Worm (Caenorhabditis elegans) whole organism, L1 larva: ENCODE results near the gene nspe-5.

Source experiments
- C16A3.4 ChIP-seq: fragments of 150-350 bp; optimal IDR thresholded peaks from 2 replicates; lab custom pipeline; 2014; ENCODE audit warnings: missing biosample characterization, missing genetic modification characterization
- F16B12.6 ChIP-seq: fragments of 150-350 bp; optimal IDR thresholded peaks from 2 replicates; lab custom pipeline; 2014; ENCODE audit warnings: missing biosample characterization, missing genetic modification characterization
- Y116A8C.19 ChIP-seq: sonication (generic microtip); optimal IDR thresholded peaks from 2 replicates; lab custom pipeline; 2016; ENCODE audit warnings: missing compliant biosample characterization, missing genetic modification characterization, borderline replicate concordance
- alr-1 ChIP-seq: fragments of 200-800 bp; sonication (Bioruptor generic); optimal IDR thresholded peaks from 2 replicates; lab custom pipeline; 2018; ENCODE audit warnings: borderline replicate concordance, mild to moderate bottlenecking, missing genetic modification characterization, missing compliant biosample characterization
- ceh-88 ChIP-seq: fragments of 200-800 bp; sonication (Bioruptor generic); IDR thresholded peaks from 2 replicates; pipeline ENCODE4 v1.3.6; 2022; ENCODE audit warnings: missing genetic modification characterization, missing compliant biosample characterization
- ceh-90 ChIP-seq: sonication (generic microtip); optimal IDR thresholded peaks from 2 replicates; lab custom pipeline; 2016; ENCODE audit warnings: missing genetic modification characterization, missing compliant biosample characterization
- ces-1 ChIP-seq: fragments of 150-350 bp; optimal IDR thresholded peaks from 2 replicates; lab custom pipeline; 2014; ENCODE audit warnings: missing biosample characterization, missing genetic modification reagents, missing genetic modification characterization
- efl-1 ChIP-seq, 4 experiments: fragments of 150-350 bp; optimal IDR thresholded peaks in 3 of 4; peaks in 1 of 4; 1 replicate in 1 of 4; 2 replicates in 3 of 4; lab custom pipeline; 2014; ENCODE audit warnings: missing biosample characterization in 2 of 4, missing genetic modification characterization in 2 of 4, missing genetic modification reagents in 2 of 4
- elt-2 ChIP-seq: sonication (generic microtip); optimal IDR thresholded peaks from 2 replicates; lab custom pipeline; 2016; ENCODE audit warnings: missing genetic modification characterization, mild to moderate bottlenecking, inconsistent platforms, missing compliant biosample characterization, missing genetic modification reagents
- elt-3 ChIP-seq, 6 experiments: fragments of 150-350 bp in 1 of 6; sonication (generic microtip); optimal IDR thresholded peaks; 2 replicates each; lab custom pipeline; 2017 to 2018; ENCODE audit warnings: missing biosample characterization in 6 of 6, missing genetic modification characterization in 6 of 6, inconsistent platforms in 1 of 6
- fkh-4 ChIP-seq: sonication (generic microtip); optimal IDR thresholded peaks from 2 replicates; lab custom pipeline; 2016; ENCODE audit warnings: missing compliant biosample characterization, missing genetic modification characterization, borderline replicate concordance
- grh-1 ChIP-seq: fragments of 200-800 bp; sonication (Bioruptor generic); IDR thresholded peaks from 2 replicates; pipeline ENCODE4 v1.3.6; 2022; ENCODE audit warnings: missing genetic modification reagents, missing genetic modification characterization, missing compliant biosample characterization
- hlh-17 ChIP-seq: fragments of 200-800 bp; sonication (Bioruptor generic); optimal IDR thresholded peaks from 2 replicates; lab custom pipeline; 2018; ENCODE audit warnings: missing genetic modification characterization, mild to moderate bottlenecking, missing compliant biosample characterization, moderate library complexity, borderline replicate concordance
- irx-1 ChIP-seq: sonication (generic microtip); optimal IDR thresholded peaks from 2 replicates; lab custom pipeline; 2016; ENCODE audit warnings: missing genetic modification characterization, missing compliant biosample characterization
- jun-1 ChIP-seq: fragments of 150-350 bp; optimal IDR thresholded peaks from 2 replicates; lab custom pipeline; 2014; ENCODE audit warnings: missing biosample characterization, missing genetic modification reagents, missing genetic modification characterization
- lin-13 ChIP-seq: fragments of 150-350 bp; optimal IDR thresholded peaks from 2 replicates; lab custom pipeline; 2014; ENCODE audit warnings: missing biosample characterization, missing genetic modification reagents, missing genetic modification characterization
- lin-14 ChIP-seq: fragments of 200-800 bp; sonication (Bioruptor generic); optimal IDR thresholded peaks from 2 replicates; lab custom pipeline; 2018; ENCODE audit warnings: mild to moderate bottlenecking, missing genetic modification characterization, moderate library complexity, missing compliant biosample characterization
- lin-15B ChIP-seq: fragments of 150-350 bp; sonication (generic microtip); optimal IDR thresholded peaks from 3 replicates; lab custom pipeline; 2014; ENCODE audit warnings: missing biosample characterization, missing genetic modification characterization
- mdl-1 ChIP-seq, 2 experiments: fragments of 150-350 bp; optimal IDR thresholded peaks; 2 replicates each; lab custom pipeline; 2014 to 2017; ENCODE audit warnings: missing biosample characterization in 2 of 2, missing genetic modification characterization in 2 of 2, inconsistent platforms in 1 of 2
- mef-2 ChIP-seq: fragments of 150-350 bp; optimal IDR thresholded peaks from 2 replicates; lab custom pipeline; 2014; ENCODE audit warnings: missing biosample characterization, missing genetic modification characterization
- mep-1 ChIP-seq: fragments of 150-350 bp; optimal IDR thresholded peaks from 2 replicates; lab custom pipeline; 2014; ENCODE audit warnings: missing biosample characterization, missing genetic modification characterization
- nhr-11 ChIP-seq: fragments of 150-350 bp; optimal IDR thresholded peaks from 2 replicates; lab custom pipeline; 2014; ENCODE audit warnings: missing biosample characterization, missing genetic modification characterization
- nhr-12 ChIP-seq: sonication (generic microtip); optimal IDR thresholded peaks from 2 replicates; lab custom pipeline; 2017; ENCODE audit warnings: missing biosample characterization, missing genetic modification characterization
- nhr-20 ChIP-seq: sonication (generic microtip); optimal IDR thresholded peaks from 2 replicates; lab custom pipeline; 2016; ENCODE audit warnings: mild to moderate bottlenecking, missing genetic modification characterization, missing compliant biosample characterization
- nhr-47 ChIP-seq: sonication (generic microtip); optimal IDR thresholded peaks from 2 replicates; lab custom pipeline; 2016; ENCODE audit warnings: mild to moderate bottlenecking, missing genetic modification characterization, moderate library complexity, missing compliant biosample characterization
- nhr-71 ChIP-seq: sonication (generic microtip); optimal IDR thresholded peaks from 2 replicates; lab custom pipeline; 2016; ENCODE audit warnings: mild to moderate bottlenecking, missing genetic modification characterization, moderate library complexity, missing compliant biosample characterization
- nhr-76 ChIP-seq: sonication (generic microtip); optimal IDR thresholded peaks from 2 replicates; lab custom pipeline; 2017; ENCODE audit warnings: missing biosample characterization, missing genetic modification characterization
- nhr-77 ChIP-seq: fragments of 150-350 bp; optimal IDR thresholded peaks from 2 replicates; lab custom pipeline; 2014; ENCODE audit warnings: missing biosample characterization, missing genetic modification characterization
- nhr-84 ChIP-seq: sonication (generic microtip); optimal IDR thresholded peaks from 2 replicates; lab custom pipeline; 2017; ENCODE audit warnings: missing biosample characterization, missing genetic modification characterization
- nhr-85 ChIP-seq: sonication (generic microtip); peaks from one replicate; lab custom pipeline; 2016; ENCODE audit warnings: missing genetic modification characterization, inconsistent platforms, missing compliant biosample characterization
- pag-3 ChIP-seq: sonication (generic microtip); optimal IDR thresholded peaks from 2 replicates; lab custom pipeline; 2017; ENCODE audit warnings: missing genetic modification characterization, mild to moderate bottlenecking, missing compliant biosample characterization, antibody characterized with exemption, borderline replicate concordance; ENCODE audit not compliant: insufficient read depth
- pax-3 ChIP-seq: fragments of 200-800 bp; sonication (Bioruptor generic); optimal IDR thresholded peaks from 2 replicates; lab custom pipeline; 2018; ENCODE audit warnings: mild to moderate bottlenecking, missing genetic modification characterization, moderate library complexity, missing compliant biosample characterization
- pqm-1 ChIP-seq: sonication (generic microtip); optimal IDR thresholded peaks from 3 replicates; lab custom pipeline; 2017; ENCODE audit warnings: missing biosample characterization, missing genetic modification characterization
- skn-1 ChIP-seq: fragments of 150-350 bp; optimal IDR thresholded peaks from 2 replicates; lab custom pipeline; 2014; ENCODE audit warnings: missing biosample characterization, missing genetic modification characterization
- snu-23 ChIP-seq: sonication (generic microtip); optimal IDR thresholded peaks from 2 replicates; lab custom pipeline; 2016; ENCODE audit warnings: missing genetic modification characterization, missing compliant biosample characterization
- sptf-1 ChIP-seq: fragments of 150-350 bp; optimal IDR thresholded peaks from 2 replicates; lab custom pipeline; 2014; ENCODE audit warnings: missing biosample characterization, missing genetic modification characterization
- tbx-2 ChIP-seq: sonication (generic microtip); optimal IDR thresholded peaks from 2 replicates; lab custom pipeline; 2016; ENCODE audit warnings: missing genetic modification characterization, missing compliant biosample characterization
- unc-30 ChIP-seq: sonication (generic microtip); optimal IDR thresholded peaks from 2 replicates; lab custom pipeline; 2017; ENCODE audit warnings: missing biosample characterization, missing genetic modification characterization
- unc-62 ChIP-seq: fragments of 150-350 bp; optimal IDR thresholded peaks from 2 replicates; lab custom pipeline; 2014; ENCODE audit warnings: missing biosample characterization, missing genetic modification reagents, missing genetic modification characterization
- ztf-11 ChIP-seq, 2 experiments: sonication (generic microtip); optimal IDR thresholded peaks; 2 replicates each; lab custom pipeline; 2016 to 2017; ENCODE audit warnings: missing genetic modification characterization in 2 of 2, missing biosample characterization in 1 of 2, missing compliant biosample characterization in 1 of 2
- ztf-4 ChIP-seq: fragments of 150-350 bp; optimal IDR thresholded peaks from 2 replicates; lab custom pipeline; 2014; ENCODE audit warnings: missing biosample characterization, missing genetic modification characterization

nspe-5 gene

DNA sequence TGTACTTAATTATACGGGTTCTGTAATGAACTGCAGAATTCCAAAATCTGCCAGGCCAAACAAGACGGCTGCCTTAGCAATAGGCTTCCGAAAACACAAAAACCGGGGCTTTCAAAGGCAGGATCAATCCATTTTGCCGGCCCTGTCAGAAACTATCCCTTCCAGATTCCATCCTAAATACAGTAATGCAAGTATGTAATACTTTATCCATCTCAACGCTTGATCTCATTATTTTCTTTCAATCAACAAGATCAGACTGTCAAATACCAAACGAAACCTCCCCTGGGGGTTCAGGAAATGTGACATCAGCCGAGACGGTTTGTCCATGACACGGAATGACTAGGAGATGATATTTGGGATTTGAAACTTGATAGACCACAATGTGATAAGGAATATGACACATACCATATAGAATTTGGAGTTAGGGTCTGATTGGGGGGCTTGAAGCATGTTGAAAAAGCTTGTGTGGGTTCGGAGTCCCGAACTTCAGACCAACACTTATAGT is 2.5 kb upstream of the nspe-5 start:
- TF ChIP-seq sptf-1 (no peak), ces-1 (GFP tag; lab: Kevin White, UChicago) (no peak), Y116A8C.19 (tag; lab: Kevin White, UChicago) (no peak), fkh-4 (tag; lab: Kevin White, UChicago) (no peak), C16A3.4 (tag; lab: Kevin White, UChicago) (no peak), ztf-11 (tag; optimal IDR thresholded peaks at IDR 0.05; lab: Kevin White, UChicago) (no peak), nhr-47 (tag; lab: Kevin White, UChicago) (no peak), ceh-88 (GFP tag; lab: Robert Waterston, UW) (no peak), pax-3 (tag; lab: Kevin White, UChicago) (no peak), elt-3 (tag; optimal IDR thresholded peaks at IDR 0.05; lab: Kevin White, UChicago) (no peak), lin-15B (tag; lab: Kevin White, UChicago) (no peak), ztf-4 (no peak), lin-14 (GFP tag; lab: Kevin White, UChicago) (no peak), unc-30 (tag; lab: Kevin White, UChicago) (no peak), jun-1 (tag; lab: Kevin White, UChicago) (no peak), skn-1 (tag; lab: Kevin White, UChicago) (no peak), F16B12.6 (no peak), alr-1 (tag; lab: Kevin White, UChicago) (no peak), elt-2 (tag; lab: Kevin White, UChicago) (no peak), grh-1 (GFP tag; lab: Robert Waterston, UW) (no peak)

DNA sequence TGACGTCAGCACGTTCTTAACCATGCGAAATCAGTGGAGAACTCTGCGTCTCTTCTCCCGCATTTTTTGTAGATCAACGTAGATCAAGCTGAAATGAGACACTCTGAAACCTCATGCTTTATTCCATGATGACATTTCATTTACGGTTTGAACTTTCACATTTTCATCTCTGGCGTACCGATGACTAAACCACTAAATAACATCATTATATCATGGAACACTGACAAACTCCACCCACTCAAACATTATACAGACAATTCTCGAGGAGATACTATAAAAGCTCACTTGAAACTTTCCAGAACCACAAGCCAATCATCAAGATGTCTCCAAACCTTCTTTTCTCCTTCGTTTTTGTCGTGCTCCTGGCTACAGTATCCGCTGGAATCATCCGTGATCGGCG is 1.8 kb upstream of the nspe-5 start, which contains the start of gene nspe-7:
nspe-7 (plus strand) TSS at position 301 of the 400 bp plus-strand sequence.
- TF ChIP-seq nhr-11 (tag; lab: Kevin White, UChicago) (no peak), ceh-88 (GFP tag; lab: Robert Waterston, UW) (no peak), nhr-20 (tag; lab: Kevin White, UChicago) (no peak), unc-62 (no peak), tbx-2 (tag; lab: Kevin White, UChicago) (no peak), irx-1 (tag; lab: Kevin White, UChicago) (no peak), snu-23 (no peak), nhr-71 (tag; lab: Kevin White, UChicago) (no peak), nhr-84 (no peak), hlh-17 (GFP tag; lab: Kevin White, UChicago) (no peak), lin-13 (GFP tag; lab: Kevin White, UChicago) (no peak), nhr-76 (no peak), pag-3 (tag; lab: Kevin White, UChicago) (no peak), mdl-1 (tag; optimal IDR thresholded peaks at IDR 0.05; lab: Kevin White, UChicago) (no peak), efl-1 (optimal IDR thresholded peaks at IDR 0.05; lab: Kevin White, UChicago) (no peak), efl-1 (GFP tag; optimal IDR thresholded peaks at IDR 0.05 in 1 of 2; lab: Kevin White, UChicago) (no peak), unc-30 (tag; lab: Kevin White, UChicago) (no peak), pqm-1 (tag; lab: Kevin White, UChicago) (no peak), nhr-85 (tag; lab: Kevin White, UChicago) (no peak), pax-3 (tag; lab: Kevin White, UChicago) (no peak)

ce11 chrII:12629387-12629786 is 721 bp downstream of the nspe-5 start, which contains the start of gene Y38E10A.28:
TSS of gene Y38E10A.28 (plus strand) at chrII:12629687.
- no peak for TF ChIP-seq alr-1 (tag; lab: Kevin White, UChicago)
- no peak for TF ChIP-seq nhr-77
- no peak for TF ChIP-seq mep-1 (tag; lab: Kevin White, UChicago)
- no peak for TF ChIP-seq mef-2
- no peak for TF ChIP-seq ceh-90 (tag; lab: Kevin White, UChicago)
- TF ChIP-seq nhr-12, result no peak
